Worm (Caenorhabditis elegans) whole organism, late embryonic: Measurements from ENCODE around the gene ppgn-1.

ENCODE experiments used
- syd-9 ChIP-seq: sonication (generic microtip); optimal IDR thresholded peaks from 2 replicates; lab custom pipeline; 2016; ENCODE audit warnings: mild to moderate bottlenecking, missing genetic modification characterization, moderate library complexity, missing compliant biosample characterization
- tbx-2 ChIP-seq: sonication (generic microtip); optimal IDR thresholded peaks from 2 replicates; lab custom pipeline; 2016; ENCODE audit warnings: missing genetic modification characterization, missing compliant biosample characterization

- TF ChIP-seq tbx-2 (peak; percentile 81), syd-9 (tag; lab: Kevin White, UChicago) (peak; percentile 71)
Measured at ce11 chrIV:2388949-2389495, 40.3 kb upstream of the ppgn-1 start, which contains the start of gene trap-3.
